Worm (Caenorhabditis elegans): ENCODE measurements around the gene fut-4.

Gene fut-4

ce11 chrII:2866541-2867124 is 44.3 kb upstream of the fut-4 start, which contains the start of the genes Y110A2AL.9 and Y110A2AL.3:
Gene Y110A2AL.9, minus strand, starts transcription at chrII:2866641.
Gene Y110A2AL.3, plus strand, starts transcription at chrII:2867074.
- no peak for TF ChIP-seq hlh-30 (tag; optimal IDR thresholded peaks at IDR 0.05; ENCODE audit: insufficient read depth)
- TF ChIP-seq egl-43 (GFP tag; IDR thresholded peaks at IDR 0.05) = no peak
- no peak for TF ChIP-seq zip-11 (GFP tag; IDR thresholded peaks at IDR 0.05)
- TF ChIP-seq sdz-12 (GFP tag; optimal IDR thresholded peaks at IDR 0.05) = no peak
- no peak for TF ChIP-seq ceh-28 (tag; optimal IDR thresholded peaks at IDR 0.05)
- no peak for TF ChIP-seq dmd-8 (GFP tag; IDR thresholded peaks at IDR 0.05)
- TF ChIP-seq T26A8.4 (GFP tag; IDR thresholded peaks at IDR 0.05) = no peak
- TF ChIP-seq F44E2.7 (GFP tag; IDR thresholded peaks at IDR 0.05) = no peak
- no peak for TF ChIP-seq php-3 (GFP tag; IDR thresholded peaks at IDR 0.05)
- TF ChIP-seq hif-1 (tag; optimal IDR thresholded peaks at IDR 0.05) = no peak
- no peak for TF ChIP-seq nhr-77 (tag; optimal IDR thresholded peaks at IDR 0.05)
- no peak for TF ChIP-seq mxl-3 (GFP tag; optimal IDR thresholded peaks at IDR 0.05)
- TF ChIP-seq lin-13 (GFP tag; optimal IDR thresholded peaks at IDR 0.05) = no peak
- TF ChIP-seq madf-5 (GFP tag; IDR thresholded peaks at IDR 0.05) = no peak

ce11 chrII:2865355-2865754 is 43.0 kb upstream of the fut-4 start:
- no peak for TF ChIP-seq lir-3 (tag; optimal IDR thresholded peaks at IDR 0.05)
- peak; percentile 66 for TF ChIP-seq set-16 (GFP tag; IDR thresholded peaks at IDR 0.05)
- no peak for TF ChIP-seq lim-7 (GFP tag; IDR thresholded peaks at IDR 0.05)
- TF ChIP-seq aly-2 (tag; optimal IDR thresholded peaks at IDR 0.05) = no peak
- TF ChIP-seq D1046.2 (GFP tag; IDR thresholded peaks at IDR 0.05) = 0 out of 2 replicates have a peak, but pooled peaks have one; percentile 28
- peak; percentile 15 for TF ChIP-seq aha-1 (tag)
- no peak for TF ChIP-seq saeg-2 (GFP tag; IDR thresholded peaks at IDR 0.05)
- no peak for TF ChIP-seq lin-1 (GFP tag; IDR thresholded peaks at IDR 0.05)

- TF ChIP-seq snpc-4 (tag; optimal IDR thresholded peaks at IDR 0.05) = no peak
- TF ChIP-seq egl-27 (tag; optimal IDR thresholded peaks at IDR 0.05) = no peak
- TF ChIP-seq ceh-28 (tag; optimal IDR thresholded peaks at IDR 0.05) = no peak
- no peak for TF ChIP-seq zip-2 (tag; optimal IDR thresholded peaks at IDR 0.05)
- TF ChIP-seq nhr-28 (tag; optimal IDR thresholded peaks at IDR 0.05) = no peak
- TF ChIP-seq pqm-1 (tag; optimal IDR thresholded peaks at IDR 0.05) = no peak
- TF ChIP-seq nhr-41 (GFP tag; IDR thresholded peaks at IDR 0.05) = no peak
- TF ChIP-seq dmd-9 (GFP tag; IDR thresholded peaks at IDR 0.05) = no peak
- TF ChIP-seq hlh-30 (tag; optimal IDR thresholded peaks at IDR 0.05; ENCODE audit: insufficient read depth) = no peak
- TF ChIP-seq spr-1 (tag; optimal IDR thresholded peaks at IDR 0.05) = no peak
- TF ChIP-seq madf-5 (GFP tag; IDR thresholded peaks at IDR 0.05) = no peak
- TF ChIP-seq F44E2.7 (GFP tag; IDR thresholded peaks at IDR 0.05) = no peak
- TF ChIP-seq vab-7 (GFP tag; IDR thresholded peaks at IDR 0.05) = no peak
- no peak for TF ChIP-seq ZK546.5 (tag; optimal IDR thresholded peaks at IDR 0.05)
- TF ChIP-seq php-3 (GFP tag; IDR thresholded peaks at IDR 0.05) = no peak
- no peak for TF ChIP-seq dmd-8 (GFP tag; IDR thresholded peaks at IDR 0.05)
- TF ChIP-seq pha-4 (GFP tag; IDR thresholded peaks at IDR 0.05) = no peak
- no peak for TF ChIP-seq pha-4 (tag; optimal IDR thresholded peaks at IDR 0.05)
- no peak for TF ChIP-seq saeg-2 (GFP tag; IDR thresholded peaks at IDR 0.05)
Measured at ce11 chrII:2864229-2864628, 41.9 kb upstream of the fut-4 start, which contains the start of gene Y110A2AL.5. Gene Y110A2AL.5, plus strand, starts transcription at chrII:2864529.

ce11 chrII:2862557-2863035 is 40.3 kb upstream of the fut-4 start:
- no peak for TF ChIP-seq mep-1 (tag; optimal IDR thresholded peaks at IDR 0.05)
- no peak for TF ChIP-seq lin-29 (GFP tag; IDR thresholded peaks at IDR 0.05)
- peak; percentile 92 for TF ChIP-seq aha-1 (tag)
